ENCODE assay signal across 4 worm cellular contexts in genomic region chrIII:7376143-7376802, ce11.
A peak's percentile ranks its signal among the peaks of the same experiment; 100 is the strongest.
TF ChIP-seq lines count a peak whose summit lies in the region.

No protein-coding gene starts in this region.

TF ChIP-seq in whole organism, L2 larva, 48 proteins besides CTCF, POLR2A, EP300 and RAD21 (continued from another document):
- TF ChIP-seq unc-55 (GFP tag; optimal IDR thresholded peaks at IDR 0.05; lab: Kevin White, UChicago) (peak; percentile 52), nhr-10 (tag; optimal IDR thresholded peaks at IDR 0.05; lab: Kevin White, UChicago) (peak; percentile 8), elt-1 (tag; optimal IDR thresholded peaks at IDR 0.05; lab: Kevin White, UChicago) (no peak), elt-3 (tag; optimal IDR thresholded peaks at IDR 0.05; lab: Kevin White, UChicago) (no peak), unc-62 (GFP tag; optimal IDR thresholded peaks at IDR 0.05; lab: Kevin White, UChicago) (peak; percentile 15), sma-9 (GFP tag; optimal IDR thresholded peaks at IDR 0.05; lab: Kevin White, UChicago) (peak; percentile 91), sma-9 (tag; optimal IDR thresholded peaks at IDR 0.05; lab: Kevin White, UChicago) (no peak), egl-27 (tag; optimal IDR thresholded peaks at IDR 0.05; lab: Kevin White, UChicago) (peak; percentile 60), nhr-12 (tag; optimal IDR thresholded peaks at IDR 0.05; lab: Kevin White, UChicago) (no peak), ZK546.5 (tag; optimal IDR thresholded peaks at IDR 0.05; lab: Kevin White, UChicago) (no peak), mdl-1 (tag; optimal IDR thresholded peaks at IDR 0.05; lab: Kevin White, UChicago) (peak; percentile 92 to 96), mab-5 (tag; optimal IDR thresholded peaks at IDR 0.05; lab: Kevin White, UChicago) (no peak), ama-1 (optimal IDR thresholded peaks at IDR 0.05; lab: Kevin White, UChicago) (peak; percentile 59), crh-2 (tag; optimal IDR thresholded peaks at IDR 0.05; lab: Kevin White, UChicago) (peak; percentile 92), C34F6.9 (tag; optimal IDR thresholded peaks at IDR 0.05; lab: Kevin White, UChicago) (peak; percentile 82), Y55F3AM.14 (GFP tag; optimal IDR thresholded peaks at IDR 0.05; lab: Kevin White, UChicago) (peak; percentile 66)

TF ChIP-seq in whole organism, L4 larva, 104 proteins besides CTCF, POLR2A, EP300 and RAD21 (continued from another document):
- TF ChIP-seq nhr-25 (tag; optimal IDR thresholded peaks at IDR 0.05; lab: Kevin White, UChicago; ENCODE audit: borderline replicate concordance, insufficient read depth) (peak; percentile 89), lin-13 (GFP tag; optimal IDR thresholded peaks at IDR 0.05; lab: Kevin White, UChicago) (peak; percentile 12), ama-1 (optimal IDR thresholded peaks at IDR 0.05; lab: Kevin White, UChicago) (peak; percentile 77), saeg-2 (GFP tag; IDR thresholded peaks at IDR 0.05; lab: Robert Waterston, UW) (peak; percentile 44; the same call in 1 of the 2 replicates), mdl-1 (tag; optimal IDR thresholded peaks at IDR 0.05; lab: Kevin White, UChicago) (peak; percentile 93 to 98), dpl-1 (GFP tag; optimal IDR thresholded peaks at IDR 0.05; lab: Kevin White, UChicago) (peak; percentile 49), nhr-102 (tag; optimal IDR thresholded peaks at IDR 0.05; lab: Kevin White, UChicago) (peak; percentile 87), nhr-10 (tag; optimal IDR thresholded peaks at IDR 0.05; lab: Kevin White, UChicago) (peak; percentile 91), hlh-11 (tag; optimal IDR thresholded peaks at IDR 0.05; lab: Kevin White, UChicago) (peak; percentile 92), T26A8.4 (GFP tag; IDR thresholded peaks at IDR 0.05; lab: Robert Waterston, UW) (peak; percentile 74), nhr-48 (tag; optimal IDR thresholded peaks at IDR 0.05; lab: Kevin White, UChicago) (peak; percentile 89), ctbp-1 (GFP tag; IDR thresholded peaks at IDR 0.05; lab: Robert Waterston, UW) (no peak), nhr-28 (tag; optimal IDR thresholded peaks at IDR 0.05; lab: Kevin White, UChicago) (peak; percentile 98), lin-1 (GFP tag; IDR thresholded peaks at IDR 0.05; lab: Robert Waterston, UW) (no peak), F37D6.2 (tag; optimal IDR thresholded peaks at IDR 0.05; lab: Kevin White, UChicago) (no peak), arid-1 (GFP tag; conservative IDR thresholded peaks at IDR 0.05; lab: Robert Waterston, UW) (peak; percentile 43; the same call in 1 of the 2 replicates), hmg-1.1 (GFP tag; IDR thresholded peaks at IDR 0.05; lab: Robert Waterston, UW) (peak; percentile 35; the same call in 1 of the 2 replicates), rbr-2 (tag; optimal IDR thresholded peaks at IDR 0.05; lab: Kevin White, UChicago) (peak; percentile 55), ces-1 (GFP tag; optimal IDR thresholded peaks at IDR 0.05; lab: Kevin White, UChicago) (no peak), mxl-3 (GFP tag; optimal IDR thresholded peaks at IDR 0.05; lab: Kevin White, UChicago) (peak; percentile 92), mdt-29 (GFP tag; IDR thresholded peaks at IDR 0.05; lab: Robert Waterston, UW) (peak; percentile 91), lin-39 (tag; optimal IDR thresholded peaks at IDR 0.05; lab: Kevin White, UChicago) (no peak), dve-1 (tag; optimal IDR thresholded peaks at IDR 0.05; lab: Kevin White, UChicago; ENCODE audit: insufficient read depth) (peak; percentile 86), pqm-1 (tag; optimal IDR thresholded peaks at IDR 0.05; lab: Kevin White, UChicago) (peak; percentile 17), zip-11 (GFP tag; IDR thresholded peaks at IDR 0.05; lab: Robert Waterston, UW) (no peak), php-3 (GFP tag; IDR thresholded peaks at IDR 0.05; lab: Robert Waterston, UW) (0 out of 2 replicates have a peak, but pooled peaks have one; percentile 30)

TF ChIP-seq in whole organism, late embryonic, 69 proteins besides CTCF, POLR2A, EP300 and RAD21 (continued from another document):
- peak; percentile 88 for TF ChIP-seq hlh-30 (tag; optimal IDR thresholded peaks at IDR 0.05; lab: Kevin White, UChicago; ENCODE audit: insufficient read depth)
- no peak for TF ChIP-seq lin-11 (tag; optimal IDR thresholded peaks at IDR 0.05; lab: Kevin White, UChicago)
- TF ChIP-seq unc-42 (tag; optimal IDR thresholded peaks at IDR 0.05; lab: Kevin White, UChicago) = peak; percentile 20
- TF ChIP-seq C08G9.2 (tag; optimal IDR thresholded peaks at IDR 0.05; lab: Kevin White, UChicago) = no peak
- no peak for TF ChIP-seq nhr-11 (tag; optimal IDR thresholded peaks at IDR 0.05; lab: Kevin White, UChicago)
- TF ChIP-seq mec-3 (tag; optimal IDR thresholded peaks at IDR 0.05; lab: Kevin White, UChicago; ENCODE audit: borderline replicate concordance) = no peak
- TF ChIP-seq fkh-10 (GFP tag; optimal IDR thresholded peaks at IDR 0.05; lab: Kevin White, UChicago) = no peak
- no peak for TF ChIP-seq C38D4.7 (GFP tag; optimal IDR thresholded peaks at IDR 0.05; lab: Kevin White, UChicago)
- TF ChIP-seq T23F11.4 (GFP tag; optimal IDR thresholded peaks at IDR 0.05; lab: Kevin White, UChicago) = no peak
- peak; percentile 21 for TF ChIP-seq ceh-18 (tag; optimal IDR thresholded peaks at IDR 0.05; lab: Kevin White, UChicago)

TF ChIP-seq in whole organism, mixed stage, embryonic, 35 proteins besides CTCF, POLR2A, EP300 and RAD21 (continued from another document):
- TF ChIP-seq unc-39 (tag; optimal IDR thresholded peaks at IDR 0.05; lab: Kevin White, UChicago) (no peak), ceh-43 (GFP tag; optimal IDR thresholded peaks at IDR 0.05; lab: Kevin White, UChicago) (no peak), bed-3 (GFP tag; optimal IDR thresholded peaks at IDR 0.05; lab: Kevin White, UChicago) (no peak), nhr-2 (tag; optimal IDR thresholded peaks at IDR 0.05; lab: Kevin White, UChicago) (peak; percentile 35), mep-1 (tag; optimal IDR thresholded peaks at IDR 0.05; lab: Kevin White, UChicago) (no peak)
